Fruit fly (Drosophila melanogaster) whole organism, prepupa: ENCODE results near the gene CG7806.

Experiments used
- CG10631 ChIP-seq: fragments of 200-800 bp; sonication (Bioruptor generic); optimal IDR thresholded peaks from 2 replicates; lab custom pipeline; 2016; ENCODE audit warnings: missing biosample characterization, missing genetic modification characterization
- CG10669 ChIP-seq: fragments of 200-800 bp; sonication (Bioruptor generic); optimal IDR thresholded peaks from 3 replicates; lab custom pipeline; 2018; ENCODE audit warnings: missing biosample characterization, mild to moderate bottlenecking, missing genetic modification characterization, moderate library complexity
- CG11294 ChIP-seq: fragments of 200-800 bp; sonication (Bioruptor generic); IDR thresholded peaks from 2 replicates; pipeline ENCODE4 v1.3.6; 2022; ENCODE audit warnings: missing biosample characterization, missing genetic modification characterization
- CG11762 ChIP-seq: fragments of 200-800 bp; sonication (Bioruptor generic); optimal IDR thresholded peaks from 3 replicates; lab custom pipeline; 2016; ENCODE audit warnings: missing biosample characterization, missing genetic modification characterization; ENCODE audit not compliant: insufficient read depth
- CG15336 ChIP-seq: fragments of 200-800 bp; sonication (Bioruptor generic); IDR thresholded peaks from 2 replicates; pipeline ENCODE4 v1.3.6; 2022; ENCODE audit warnings: missing biosample characterization, missing genetic modification characterization
- CG1621 ChIP-seq: fragments of 200-800 bp; sonication (Bioruptor generic); optimal IDR thresholded peaks from 3 replicates; lab custom pipeline; 2018; ENCODE audit warnings: missing biosample characterization, mild to moderate bottlenecking, missing genetic modification characterization
- CG16779 ChIP-seq: fragments of 200-800 bp; sonication (Bioruptor generic); optimal IDR thresholded peaks from 3 replicates; lab custom pipeline; 2017; ENCODE audit warnings: missing biosample characterization, mild to moderate bottlenecking, missing genetic modification characterization
- CG3032 ChIP-seq: fragments of 200-800 bp; optimal IDR thresholded peaks from 2 replicates; lab custom pipeline; 2019; ENCODE audit warnings: missing biosample characterization, mild to moderate bottlenecking, missing genetic modification characterization, moderate library complexity
- CG31627 ChIP-seq: fragments of 200-800 bp; sonication (Bioruptor generic); optimal IDR thresholded peaks from 3 replicates; lab custom pipeline; 2016; ENCODE audit warnings: missing biosample characterization, missing genetic modification characterization
- CG32006 ChIP-seq: fragments of 200-800 bp; sonication (Bioruptor generic); optimal IDR thresholded peaks from 3 replicates; lab custom pipeline; 2017; ENCODE audit warnings: missing biosample characterization, mild to moderate bottlenecking, missing genetic modification characterization
- CG34406 ChIP-seq: fragments of 200-800 bp; sonication (Bioruptor generic); optimal IDR thresholded peaks from 3 replicates; lab custom pipeline; 2016; ENCODE audit warnings: missing biosample characterization, missing genetic modification characterization
- CG4318 ChIP-seq: fragments of 200-800 bp; sonication (Bioruptor generic); optimal IDR thresholded peaks from 3 replicates; lab custom pipeline; 2017; ENCODE audit warnings: missing biosample characterization, mild to moderate bottlenecking, missing genetic modification characterization
- CG6163 ChIP-seq: fragments of 200-800 bp; sonication (Bioruptor generic); IDR thresholded peaks from 3 replicates; pipeline ENCODE4 v1.3.6; 2022; ENCODE audit warnings: missing biosample characterization, missing genetic modification characterization
- CG6792 ChIP-seq: fragments of 200-800 bp; sonication (Bioruptor generic); optimal IDR thresholded peaks from 3 replicates; lab custom pipeline; 2016; ENCODE audit warnings: missing biosample characterization, missing genetic modification characterization
- CG6854 ChIP-seq: fragments of 200-800 bp; sonication (Bioruptor generic); optimal IDR thresholded peaks from 2 replicates; lab custom pipeline; 2017; ENCODE audit warnings: missing biosample characterization, mild to moderate bottlenecking, missing genetic modification characterization
- CG8319 ChIP-seq: fragments of 200-800 bp; sonication (Bioruptor generic); optimal IDR thresholded peaks from 3 replicates; lab custom pipeline; 2016; ENCODE audit warnings: missing biosample characterization, missing genetic modification characterization
- CG8632 ChIP-seq: fragments of 200-800 bp; sonication (Bioruptor generic); optimal IDR thresholded peaks from 3 replicates; lab custom pipeline; 2016; ENCODE audit warnings: missing biosample characterization, missing genetic modification characterization
- CG9139 ChIP-seq: fragments of 200-800 bp; sonication (Bioruptor generic); optimal IDR thresholded peaks from 3 replicates; lab custom pipeline; 2017; ENCODE audit warnings: missing biosample characterization, mild to moderate bottlenecking, missing genetic modification characterization
- Eip75B ChIP-seq: fragments of 200-800 bp; sonication (Bioruptor generic); optimal IDR thresholded peaks from 3 replicates; lab custom pipeline; 2016; ENCODE audit warnings: missing biosample characterization, missing genetic modification characterization
- Eip78C ChIP-seq: fragments of 200-800 bp; sonication (Bioruptor generic); peaks from one replicate; lab custom pipeline; 2016; ENCODE audit warnings: missing biosample characterization, missing genetic modification characterization
- Eip93F ChIP-seq: fragments of 200-800 bp; sonication (Bioruptor generic); optimal IDR thresholded peaks from 2 replicates; lab custom pipeline; 2016; ENCODE audit warnings: missing biosample characterization, mild to moderate bottlenecking, missing genetic modification characterization
- Ets21C ChIP-seq: fragments of 200-800 bp; sonication (Bioruptor generic); optimal IDR thresholded peaks from 3 replicates; lab custom pipeline; 2016; ENCODE audit warnings: missing biosample characterization, missing genetic modification characterization
- Gug ChIP-seq: fragments of 200-800 bp; sonication (Bioruptor generic); IDR thresholded peaks from 2 replicates; pipeline ENCODE4 v1.3.6; 2022; ENCODE audit warnings: missing biosample characterization, missing genetic modification characterization
- Hr38 ChIP-seq: sonication (Bioruptor generic); optimal IDR thresholded peaks from 2 replicates; lab custom pipeline; 2016; ENCODE audit warnings: missing biosample characterization, missing genetic modification characterization
- Hr39 ChIP-seq: fragments of 200-800 bp; sonication (Bioruptor generic); optimal IDR thresholded peaks from 2 replicates; lab custom pipeline; 2016; ENCODE audit warnings: missing biosample characterization, missing genetic modification characterization
- Lpt ChIP-seq: fragments of 200-800 bp; sonication (Bioruptor generic); optimal IDR thresholded peaks from 3 replicates; lab custom pipeline; 2016; ENCODE audit warnings: missing biosample characterization, missing genetic modification characterization
- Met ChIP-seq: fragments of 200-800 bp; sonication (Bioruptor generic); optimal IDR thresholded peaks from 3 replicates; lab custom pipeline; 2016; ENCODE audit warnings: missing biosample characterization, missing genetic modification characterization
- OdsH ChIP-seq: fragments of 200-800 bp; sonication (Bioruptor generic); optimal IDR thresholded peaks from 3 replicates; lab custom pipeline; 2016; ENCODE audit warnings: missing biosample characterization, missing genetic modification characterization
- Sox102F ChIP-seq: fragments of 200-800 bp; sonication (Bioruptor generic); optimal IDR thresholded peaks from 2 replicates; lab custom pipeline; 2016; ENCODE audit warnings: missing biosample characterization, mild to moderate bottlenecking, missing genetic modification characterization
- Sox15 ChIP-seq: fragments of 200-800 bp; sonication (Bioruptor generic); optimal IDR thresholded peaks from 3 replicates; lab custom pipeline; 2016; ENCODE audit warnings: missing biosample characterization, missing genetic modification characterization
- achi ChIP-seq: fragments of 200-800 bp; sonication (Bioruptor generic); optimal IDR thresholded peaks from 3 replicates; lab custom pipeline; 2016; ENCODE audit warnings: missing biosample characterization, missing genetic modification characterization
- cyc ChIP-seq: fragments of 200-800 bp; sonication (Bioruptor generic); optimal IDR thresholded peaks from 3 replicates; lab custom pipeline; 2016; ENCODE audit warnings: missing biosample characterization, missing genetic modification characterization
- dsx ChIP-seq: fragments of 200-800 bp; optimal IDR thresholded peaks from 3 replicates; lab custom pipeline; 2019; ENCODE audit warnings: missing biosample characterization, mild to moderate bottlenecking, missing genetic modification characterization, moderate library complexity; ENCODE audit not compliant: poor library complexity, severe bottlenecking
- eg ChIP-seq: fragments of 200-800 bp; sonication (Bioruptor generic); IDR thresholded peaks from 3 replicates; pipeline ENCODE4 v1.3.6; 2022; ENCODE audit warnings: missing biosample characterization, missing genetic modification characterization
- esn ChIP-seq: fragments of 200-800 bp; sonication (Bioruptor generic); optimal IDR thresholded peaks from 2 replicates; lab custom pipeline; 2016; ENCODE audit warnings: missing biosample characterization, mild to moderate bottlenecking, missing genetic modification characterization, moderate library complexity
- fd59A ChIP-seq: fragments of 200-800 bp; sonication (Bioruptor generic); optimal IDR thresholded peaks from 2 replicates; lab custom pipeline; 2017; ENCODE audit warnings: missing biosample characterization, mild to moderate bottlenecking, missing genetic modification characterization, missing genetic modification reagents
- fd85E ChIP-seq: fragments of 200-800 bp; sonication (Bioruptor generic); optimal IDR thresholded peaks from 3 replicates; lab custom pipeline; 2016; ENCODE audit warnings: missing biosample characterization, missing genetic modification characterization
- fkh ChIP-seq: fragments of 200-800 bp; sonication (Bioruptor generic); optimal IDR thresholded peaks from 3 replicates; lab custom pipeline; 2017; ENCODE audit warnings: missing biosample characterization, mild to moderate bottlenecking, missing genetic modification characterization, moderate library complexity
- lz ChIP-seq: fragments of 200-800 bp; sonication (Bioruptor generic); optimal IDR thresholded peaks from 3 replicates; lab custom pipeline; 2016; ENCODE audit warnings: missing biosample characterization, missing genetic modification characterization
- net ChIP-seq: fragments of 200-800 bp; sonication (Bioruptor generic); optimal IDR thresholded peaks from 3 replicates; lab custom pipeline; 2016; ENCODE audit warnings: missing biosample characterization, missing genetic modification characterization
- salr ChIP-seq, 2 experiments: fragments of 200-800 bp; sonication (Bioruptor generic); optimal IDR thresholded peaks; 3 replicates each; lab custom pipeline; 2016 to 2018; ENCODE audit warnings: missing biosample characterization in 2 of 2, missing genetic modification characterization in 2 of 2, mild to moderate bottlenecking in 1 of 2
- spab ChIP-seq: fragments of 200-800 bp; sonication (Bioruptor generic); optimal IDR thresholded peaks from 2 replicates; lab custom pipeline; 2017; ENCODE audit warnings: missing biosample characterization, mild to moderate bottlenecking, missing genetic modification characterization, missing genetic modification reagents
- ss ChIP-seq, 2 experiments: fragments of 200-800 bp; sonication (Bioruptor generic); optimal IDR thresholded peaks; 2 replicates in 1 of 2; 3 replicates in 1 of 2; lab custom pipeline; 2017 to 2018; ENCODE audit warnings: mild to moderate bottlenecking in 2 of 2, missing biosample characterization in 2 of 2, missing genetic modification characterization in 2 of 2, moderate library complexity in 1 of 2
- svp ChIP-seq: fragments of 200-800 bp; sonication (Bioruptor generic); peaks from one replicate; lab custom pipeline; 2016; ENCODE audit warnings: missing biosample characterization, missing genetic modification characterization
- topi ChIP-seq: fragments of 200-800 bp; sonication (Bioruptor generic); optimal IDR thresholded peaks from 3 replicates; lab custom pipeline; 2016; ENCODE audit warnings: missing biosample characterization, missing genetic modification characterization
- vri ChIP-seq: fragments of 200-800 bp; sonication (Bioruptor generic); optimal IDR thresholded peaks from 3 replicates; lab custom pipeline; 2016; ENCODE audit warnings: missing biosample characterization, mild to moderate bottlenecking, missing genetic modification characterization

The CG7806 gene

dm6 chr2L:8361204-8361952 is 50.2 kb downstream of the CG7806 start (continued):
- peak; percentile 62 for TF ChIP-seq CG6792 (GFP tag; lab: Kevin White, UChicago)
- peak; percentile 75 for TF ChIP-seq fkh (GFP tag; lab: Kevin White, UChicago)
- TF ChIP-seq vri (GFP tag; lab: Kevin White, UChicago), result no peak
- TF ChIP-seq Hr38 (GFP tag; lab: Kevin White, UChicago), result no peak
- peak; percentile 75 for TF ChIP-seq esn (GFP tag; lab: Kevin White, UChicago)
- peak; percentile 57 for TF ChIP-seq fd59A (GFP tag; lab: Kevin White, UChicago)
- peak; percentile 43; the same call in 2 of the 3 replicates for TF ChIP-seq eg (GFP tag; lab: Robert Waterston, UW)
- TF ChIP-seq fd85E (GFP tag; lab: Kevin White, UChicago), result peak; percentile 17
- TF ChIP-seq topi, result peak; percentile 42
- no peak for TF ChIP-seq CG9139 (GFP tag; lab: Kevin White, UChicago)
- peak; percentile 85 for TF ChIP-seq svp (GFP tag; lab: Kevin White, UChicago)
- TF ChIP-seq dsx (GFP tag; lab: Kevin White, UChicago), result peak; percentile 28
- TF ChIP-seq CG10631 (GFP tag; lab: Kevin White, UChicago), result peak; percentile 42
- peak; percentile 30 to 62 for TF ChIP-seq ss (GFP tag; optimal IDR thresholded peaks at IDR 0.05; lab: Kevin White, UChicago)
- peak in 1 of 2 experiments; percentile 52 for TF ChIP-seq salr (GFP tag; optimal IDR thresholded peaks at IDR 0.05; lab: Kevin White, UChicago)
- TF ChIP-seq CG15336 (GFP tag; lab: Robert Waterston, UW), result peak; percentile 63
- peak; percentile 62 for TF ChIP-seq Eip75B (GFP tag; lab: Kevin White, UChicago)
- no peak for TF ChIP-seq CG16779 (tag; lab: Kevin White, UChicago)

dm6 chr2L:8362273-8362954 is 51.2 kb downstream of the CG7806 start, which contains the start of gene CG7627:
Gene CG7627, minus strand, starts transcription at chr2L:8362469.
- TF ChIP-seq CG3032 (tag; lab: Kevin White, UChicago), result peak; percentile 51
- peak; percentile 52 for TF ChIP-seq Sox15
- TF ChIP-seq CG6163 (GFP tag; lab: Robert Waterston, UW), result peak; percentile 81
- TF ChIP-seq Lpt, result peak; percentile 16
- peak; percentile 73 for TF ChIP-seq Hr39 (GFP tag; lab: Kevin White, UChicago)
- TF ChIP-seq CG31627 (GFP tag; lab: Kevin White, UChicago), result peak; percentile 66
- TF ChIP-seq ss (GFP tag; optimal IDR thresholded peaks at IDR 0.05; lab: Kevin White, UChicago), result peak; percentile 16 to 41
- peak; percentile 70 for TF ChIP-seq Met (GFP tag; lab: Kevin White, UChicago)
- peak; percentile 58 for TF ChIP-seq CG10669 (GFP tag; lab: Kevin White, UChicago)
- peak; percentile 77 for TF ChIP-seq vri (GFP tag; lab: Kevin White, UChicago)
- peak; percentile 68; the same call in 1 of the 2 replicates for TF ChIP-seq CG11294 (GFP tag; lab: Robert Waterston, UW)
- TF ChIP-seq fd59A (GFP tag; lab: Kevin White, UChicago), result peak; percentile 46
- TF ChIP-seq spab (GFP tag; lab: Kevin White, UChicago), result peak; percentile 53
- peak; percentile 55 for TF ChIP-seq Gug (GFP tag; lab: Robert Waterston, UW)
- TF ChIP-seq Eip78C (GFP tag; lab: Kevin White, UChicago), result peak; percentile 94
- TF ChIP-seq CG10631 (GFP tag; lab: Kevin White, UChicago), result peak; percentile 35
- peak; percentile 8 for TF ChIP-seq CG1621 (tag; lab: Kevin White, UChicago)
- TF ChIP-seq CG6854 (GFP tag; lab: Kevin White, UChicago), result no peak
- TF ChIP-seq Ets21C (GFP tag; lab: Kevin White, UChicago), result peak; percentile 62
- peak; percentile 7 for TF ChIP-seq CG8632
- TF ChIP-seq OdsH (GFP tag; lab: Kevin White, UChicago), result peak; percentile 65
- peak; percentile 12 to 57 for TF ChIP-seq salr (GFP tag; optimal IDR thresholded peaks at IDR 0.05; lab: Kevin White, UChicago)
- no peak for TF ChIP-seq Eip93F
- peak; percentile 5 for TF ChIP-seq CG11762 (GFP tag; lab: Kevin White, UChicago)
- peak; percentile 75 for TF ChIP-seq cyc (GFP tag; lab: Kevin White, UChicago)
- peak; percentile 80 for TF ChIP-seq lz (GFP tag; lab: Kevin White, UChicago)
- TF ChIP-seq Hr38 (GFP tag; lab: Kevin White, UChicago), result no peak
- TF ChIP-seq CG4318, result no peak
- TF ChIP-seq CG32006 (GFP tag; lab: Kevin White, UChicago), result peak; percentile 76
- peak; percentile 73 for TF ChIP-seq net (GFP tag; lab: Kevin White, UChicago)
- peak; percentile 71 for TF ChIP-seq achi
- peak; percentile 59 for TF ChIP-seq CG8319 (GFP tag; lab: Kevin White, UChicago)
- TF ChIP-seq fd85E (GFP tag; lab: Kevin White, UChicago), result no peak
- TF ChIP-seq Sox102F (GFP tag; lab: Kevin White, UChicago), result peak; percentile 78
- peak; percentile 51 for TF ChIP-seq CG34406
- peak; percentile 7 for TF ChIP-seq CG16779 (tag; lab: Kevin White, UChicago)
